Fruit fly (Drosophila melanogaster) whole organism, adult: ENCODE results near the gene TwdlE.

Experiments used
- CG11617 ChIP-seq: fragments of 200-800 bp; sonication (Bioruptor generic); optimal IDR thresholded peaks from 2 replicates; lab custom pipeline; 2017; ENCODE audit warnings: mild to moderate bottlenecking, missing biosample characterization, missing genetic modification reagents, missing genetic modification characterization
- CG12768 ChIP-seq: fragments of 200-800 bp; sonication (Bioruptor generic); optimal IDR thresholded peaks from 2 replicates; lab custom pipeline; 2017; ENCODE audit warnings: missing biosample characterization, missing genetic modification characterization, mild to moderate bottlenecking, moderate library complexity, missing genetic modification reagents
- CG1620 ChIP-seq: fragments of 200-800 bp; sonication (Bioruptor generic); optimal IDR thresholded peaks from 2 replicates; lab custom pipeline; 2016; ENCODE audit warnings: missing biosample characterization, missing genetic modification characterization
- CG33017 ChIP-seq: fragments of 200-800 bp; sonication (Bioruptor generic); optimal IDR thresholded peaks from 2 replicates; lab custom pipeline; 2018; ENCODE audit warnings: missing biosample characterization, mild to moderate bottlenecking, missing genetic modification characterization, moderate library complexity
- CG5204 ChIP-seq: fragments of 200-800 bp; sonication (Bioruptor generic); optimal IDR thresholded peaks from 2 replicates; lab custom pipeline; 2016; ENCODE audit warnings: missing biosample characterization, missing genetic modification characterization
- CG7045 ChIP-seq: fragments of 200-800 bp; sonication (Bioruptor generic); optimal IDR thresholded peaks from 2 replicates; lab custom pipeline; 2017; ENCODE audit warnings: missing biosample characterization, mild to moderate bottlenecking, missing genetic modification characterization
- CG7101 ChIP-seq: fragments of 200-800 bp; sonication (Bioruptor generic); optimal IDR thresholded peaks from 2 replicates; lab custom pipeline; 2018; ENCODE audit warnings: missing biosample characterization, mild to moderate bottlenecking, missing genetic modification characterization, moderate library complexity
- Clk ChIP-seq: fragments of 200-800 bp; sonication (Bioruptor generic); optimal IDR thresholded peaks from 2 replicates; lab custom pipeline; 2017; ENCODE audit warnings: missing biosample characterization, missing genetic modification characterization
- Hr96 ChIP-seq: fragments of 200-800 bp; sonication (Bioruptor generic); optimal IDR thresholded peaks from 2 replicates; lab custom pipeline; 2016; ENCODE audit warnings: missing biosample characterization, missing genetic modification characterization
- Mnt ChIP-seq: fragments of 200-800 bp; sonication (Bioruptor generic); optimal IDR thresholded peaks from 2 replicates; lab custom pipeline; 2016; ENCODE audit warnings: missing biosample characterization, mild to moderate bottlenecking, missing genetic modification characterization
- cnc ChIP-seq, 2 experiments: fragments of >200 bp; optimal IDR thresholded peaks; 2 replicates each; lab custom pipeline; 2017
- kay ChIP-seq: fragments of 200-800 bp; sonication (Bioruptor generic); peaks from one replicate; lab custom pipeline; 2016; ENCODE audit warnings: missing biosample characterization, missing genetic modification characterization, borderline replicate concordance
- pad ChIP-seq: fragments of 200-800 bp; sonication (Bioruptor generic); optimal IDR thresholded peaks from 3 replicates; lab custom pipeline; 2017; ENCODE audit warnings: missing biosample characterization, missing genetic modification characterization, mild to moderate bottlenecking, moderate library complexity, missing genetic modification reagents
- toe ChIP-seq: fragments of 200-800 bp; sonication (Bioruptor generic); optimal IDR thresholded peaks from 2 replicates; lab custom pipeline; 2016; ENCODE audit warnings: missing biosample characterization, missing genetic modification characterization

dm6 chr2L:7851609-7852008 is 9.0 kb downstream of the TwdlE start:
- TF ChIP-seq Hr96 (GFP tag; lab: Kevin White, UChicago) (no peak), CG7045 (GFP tag; lab: Kevin White, UChicago) (no peak), kay (GFP tag; lab: Kevin White, UChicago) (no peak), CG12768 (GFP tag; lab: Kevin White, UChicago) (no peak), Clk (GFP tag; lab: Kevin White, UChicago) (no peak), cnc (optimal IDR thresholded peaks at IDR 0.05; lab: Kevin White, UChicago) (no peak), CG11617 (GFP tag; lab: Kevin White, UChicago) (no peak), Mnt (GFP tag; lab: Kevin White, UChicago) (no peak), CG7101 (no peak), CG33017 (tag; lab: Kevin White, UChicago) (no peak), pad (GFP tag; lab: Kevin White, UChicago) (no peak), CG1620 (GFP tag; lab: Kevin White, UChicago) (no peak), toe (GFP tag; lab: Kevin White, UChicago) (no peak), CG5204 (GFP tag; lab: Kevin White, UChicago) (no peak)
